Fruit fly (Drosophila melanogaster) whole organism, embryonic: Measurements from ENCODE around the gene Idgf3.

Source experiments
- CG10209 ChIP-seq: fragments of 200-800 bp; sonication (Bioruptor generic); optimal IDR thresholded peaks from 3 replicates; lab custom pipeline; 2017; ENCODE audit warnings: missing biosample characterization, mild to moderate bottlenecking, missing genetic modification characterization, missing genetic modification reagents
- CG10274 ChIP-seq: fragments of 200-800 bp; sonication (Bioruptor generic); optimal IDR thresholded peaks from 3 replicates; lab custom pipeline; 2017; ENCODE audit warnings: missing biosample characterization, mild to moderate bottlenecking, missing genetic modification characterization
- CG10321 ChIP-seq: fragments of 200-800 bp; sonication (Bioruptor generic); IDR thresholded peaks from 2 replicates; pipeline ENCODE4 v1.3.6; 2022; ENCODE audit warnings: missing biosample characterization, missing genetic modification characterization
- CG10654 ChIP-seq: fragments of 200-800 bp; sonication (Bioruptor generic); optimal IDR thresholded peaks from 2 replicates; lab custom pipeline; 2016; ENCODE audit warnings: missing biosample characterization, missing genetic modification characterization
- CG12219 ChIP-seq: fragments of 200-800 bp; sonication (Bioruptor generic); optimal IDR thresholded peaks from 3 replicates; lab custom pipeline; 2018; ENCODE audit warnings: missing biosample characterization, mild to moderate bottlenecking, missing genetic modification characterization
- CG17361 ChIP-seq: fragments of 200-800 bp; sonication (Bioruptor generic); IDR thresholded peaks from 3 replicates; pipeline ENCODE4 v1.3.6; 2022; ENCODE audit warnings: missing biosample characterization, missing genetic modification characterization
- CG17912 ChIP-seq: fragments of 200-800 bp; sonication (Bioruptor generic); optimal IDR thresholded peaks from 2 replicates; lab custom pipeline; 2018; ENCODE audit warnings: missing biosample characterization, mild to moderate bottlenecking, missing genetic modification characterization
- CG18619 ChIP-seq: fragments of 200-800 bp; sonication (Bioruptor generic); optimal IDR thresholded peaks from 3 replicates; lab custom pipeline; 2017; ENCODE audit warnings: missing biosample characterization, mild to moderate bottlenecking, missing genetic modification characterization
- CG2712 ChIP-seq: fragments of 200-800 bp; optimal IDR thresholded peaks from 3 replicates; lab custom pipeline; 2019; ENCODE audit warnings: missing biosample characterization, mild to moderate bottlenecking, missing genetic modification characterization, moderate library complexity
- CG2889 ChIP-seq: fragments of 200-800 bp; sonication (Bioruptor generic); IDR thresholded peaks from 3 replicates; pipeline ENCODE4 v1.3.6; 2022; ENCODE audit warnings: missing biosample characterization, missing genetic modification characterization
- CG32532 ChIP-seq: fragments of 200-800 bp; sonication (Bioruptor generic); IDR thresholded peaks from 2 replicates; pipeline ENCODE4 v1.3.6; 2022; ENCODE audit warnings: missing biosample characterization, missing genetic modification characterization
- CG3281 ChIP-seq: fragments of 200-800 bp; sonication (Bioruptor generic); optimal IDR thresholded peaks from 3 replicates; lab custom pipeline; 2017; ENCODE audit warnings: missing biosample characterization, mild to moderate bottlenecking, missing genetic modification characterization
- CG3847 ChIP-seq: fragments of 200-800 bp; sonication (Bioruptor generic); IDR thresholded peaks from 2 replicates; pipeline ENCODE4 v1.3.6; 2022; ENCODE audit warnings: missing biosample characterization, missing genetic modification characterization
- CG4282 ChIP-seq: fragments of 200-800 bp; sonication (Bioruptor generic); optimal IDR thresholded peaks from 2 replicates; lab custom pipeline; 2016; ENCODE audit warnings: missing biosample characterization, missing genetic modification characterization
- CG4360 ChIP-seq: fragments of 200-800 bp; sonication (Bioruptor generic); IDR thresholded peaks from 2 replicates; pipeline ENCODE4 v1.3.6; 2022; ENCODE audit warnings: missing biosample characterization, missing genetic modification characterization
- CG4730 ChIP-seq: fragments of 200-800 bp; sonication (Bioruptor generic); IDR thresholded peaks from 2 replicates; pipeline ENCODE4 v1.3.6; 2022; ENCODE audit warnings: missing biosample characterization, missing genetic modification characterization
- CG5245 ChIP-seq: fragments of 200-800 bp; sonication (Bioruptor generic); optimal IDR thresholded peaks from 3 replicates; lab custom pipeline; 2016; ENCODE audit warnings: missing biosample characterization, missing genetic modification characterization
- CG6854 ChIP-seq: fragments of 200-800 bp; sonication (Bioruptor generic); optimal IDR thresholded peaks from 3 replicates; lab custom pipeline; 2017; ENCODE audit warnings: missing biosample characterization, mild to moderate bottlenecking, missing genetic modification characterization
- CG7357 ChIP-seq: fragments of 200-800 bp; sonication (Bioruptor generic); IDR thresholded peaks from 3 replicates; pipeline ENCODE4 v1.3.6; 2022; ENCODE audit warnings: missing biosample characterization, missing genetic modification characterization
- CG7963 ChIP-seq: fragments of 200-800 bp; sonication (Bioruptor generic); IDR thresholded peaks from 3 replicates; pipeline ENCODE4 v1.3.6; 2022; ENCODE audit warnings: missing biosample characterization, missing genetic modification characterization; ENCODE audit not compliant: partially characterized antibody
- Dip2 ChIP-seq: fragments of 200-800 bp; sonication (Bioruptor generic); IDR thresholded peaks from 2 replicates; pipeline ENCODE4 v1.3.6; 2022; ENCODE audit warnings: missing biosample characterization, missing genetic modification characterization
- Doc3 ChIP-seq: fragments of 200-800 bp; sonication (Bioruptor generic); IDR thresholded peaks from 3 replicates; pipeline ENCODE4 v1.3.6; 2022; ENCODE audit warnings: missing biosample characterization, missing genetic modification characterization; ENCODE audit not compliant: partially characterized antibody
- Hr39 ChIP-seq: fragments of >200 bp; optimal IDR thresholded peaks from 2 replicates; lab custom pipeline; 2017
- Jarid2 ChIP-seq: fragments of 200-800 bp; sonication (Bioruptor generic); optimal IDR thresholded peaks from 3 replicates; lab custom pipeline; 2017; ENCODE audit warnings: mild to moderate bottlenecking, missing biosample characterization, missing genetic modification reagents, missing genetic modification characterization
- Kr ChIP-seq: fragments of 200-800 bp; sonication (Bioruptor generic); optimal IDR thresholded peaks from 2 replicates; lab custom pipeline; 2017; ENCODE audit warnings: missing biosample characterization, mild to moderate bottlenecking, missing genetic modification characterization
- Lpt ChIP-seq: fragments of >200 bp; optimal IDR thresholded peaks from 2 replicates; lab custom pipeline; 2018; ENCODE audit warnings: missing biosample characterization, missing genetic modification characterization
- Oli ChIP-seq: fragments of 200-800 bp; sonication (Bioruptor generic); optimal IDR thresholded peaks from 2 replicates; lab custom pipeline; 2018; ENCODE audit warnings: missing biosample characterization, mild to moderate bottlenecking, missing genetic modification characterization, moderate library complexity
- Side ChIP-seq: fragments of 200-800 bp; sonication (Bioruptor generic); optimal IDR thresholded peaks from 2 replicates; lab custom pipeline; 2016; ENCODE audit warnings: missing biosample characterization, missing genetic modification characterization
- Six4 ChIP-seq: fragments of 200-800 bp; sonication (Bioruptor generic); optimal IDR thresholded peaks from 2 replicates; lab custom pipeline; 2016; ENCODE audit warnings: missing biosample characterization, missing genetic modification characterization
- Sox102F ChIP-seq: fragments of 200-800 bp; sonication (Bioruptor generic); optimal IDR thresholded peaks from 2 replicates; lab custom pipeline; 2018; ENCODE audit warnings: missing biosample characterization, mild to moderate bottlenecking, missing genetic modification characterization, moderate library complexity
- Sry-δ ChIP-seq: fragments of 200-800 bp; sonication (Bioruptor generic); optimal IDR thresholded peaks from 2 replicates; lab custom pipeline; 2016; ENCODE audit warnings: missing biosample characterization, missing genetic modification characterization
- amos ChIP-seq: fragments of 200-800 bp; sonication (Bioruptor generic); IDR thresholded peaks from 2 replicates; pipeline ENCODE4 v1.3.6; 2022; ENCODE audit warnings: missing biosample characterization, missing genetic modification characterization; ENCODE audit not compliant: partially characterized antibody
- ash1 ChIP-seq: fragments of 200-800 bp; sonication (Bioruptor generic); optimal IDR thresholded peaks from 2 replicates; lab custom pipeline; 2018; ENCODE audit warnings: missing biosample characterization, mild to moderate bottlenecking, missing genetic modification characterization
- ato ChIP-seq: fragments of 200-800 bp; sonication (Bioruptor generic); IDR thresholded peaks from 2 replicates; pipeline ENCODE4 v1.3.6; 2022; ENCODE audit warnings: missing biosample characterization, missing genetic modification characterization; ENCODE audit not compliant: partially characterized antibody
- az2 ChIP-seq: fragments of 200-800 bp; sonication (Bioruptor generic); optimal IDR thresholded peaks from 3 replicates; lab custom pipeline; 2016; ENCODE audit warnings: missing biosample characterization, missing genetic modification characterization
- caup ChIP-seq: fragments of 200-800 bp; sonication (Bioruptor generic); optimal IDR thresholded peaks from 3 replicates; lab custom pipeline; 2017; ENCODE audit warnings: missing biosample characterization, mild to moderate bottlenecking, missing genetic modification characterization, moderate library complexity; ENCODE audit not compliant: severe bottlenecking
- crc ChIP-seq: fragments of 200-800 bp; sonication (Bioruptor generic); optimal IDR thresholded peaks from 2 replicates; lab custom pipeline; 2016; ENCODE audit warnings: missing biosample characterization, missing genetic modification characterization
- croc ChIP-seq: fragments of 200-800 bp; sonication (Bioruptor generic); conservative IDR thresholded peaks from 3 replicates; pipeline ENCODE4 v1.3.6; 2022; ENCODE audit warnings: missing biosample characterization, missing genetic modification characterization
- ftz-f1 ChIP-seq: fragments of 200-800 bp; sonication (Bioruptor generic); optimal IDR thresholded peaks from 2 replicates; lab custom pipeline; 2016; ENCODE audit warnings: missing biosample characterization, missing genetic modification characterization
- klu ChIP-seq: fragments of 200-800 bp; sonication (Bioruptor generic); IDR thresholded peaks from 2 replicates; pipeline ENCODE4 v1.3.6; 2022; ENCODE audit warnings: missing biosample characterization, missing genetic modification characterization
- lab ChIP-seq: fragments of 200-800 bp; sonication (Bioruptor generic); optimal IDR thresholded peaks from 3 replicates; lab custom pipeline; 2017; ENCODE audit warnings: missing biosample characterization, missing genetic modification characterization, mild to moderate bottlenecking, moderate library complexity, missing genetic modification reagents
- lov ChIP-seq, 2 experiments: fragments of 200-800 bp in 1 of 2; fragments of >200 bp in 1 of 2; sonication (Bioruptor generic) in 1 of 2; IDR thresholded peaks in 1 of 2; optimal IDR thresholded peaks in 1 of 2; 2 replicates in 1 of 2; 3 replicates in 1 of 2; pipeline versions ENCODE4 v1.3.6 to Lab custom; 2017 to 2022; ENCODE audit warnings: missing biosample characterization in 1 of 2, missing genetic modification characterization in 1 of 2
- nmo ChIP-seq: fragments of 200-800 bp; sonication (Bioruptor generic); optimal IDR thresholded peaks from 2 replicates; lab custom pipeline; 2018; ENCODE audit warnings: missing biosample characterization, mild to moderate bottlenecking, missing genetic modification characterization, moderate library complexity
- ranshi ChIP-seq: fragments of 200-800 bp; sonication (Bioruptor generic); IDR thresholded peaks from 2 replicates; pipeline ENCODE4 v1.3.6; 2022; ENCODE audit warnings: missing biosample characterization, missing genetic modification characterization
- ssp ChIP-seq: fragments of 200-800 bp; sonication (Bioruptor generic); IDR thresholded peaks from 2 replicates; pipeline ENCODE4 v1.3.6; 2022; ENCODE audit warnings: missing biosample characterization, missing genetic modification characterization
- stwl ChIP-seq: fragments of 200-800 bp; sonication (Bioruptor generic); optimal IDR thresholded peaks from 3 replicates; lab custom pipeline; 2018; ENCODE audit warnings: missing biosample characterization, mild to moderate bottlenecking, missing genetic modification characterization, moderate library complexity
- ttk ChIP-seq: fragments of 200-800 bp; sonication (Bioruptor generic); IDR thresholded peaks from 2 replicates; pipeline ENCODE4 v2.1.2; 2022; ENCODE audit warnings: missing biosample characterization, missing genetic modification characterization
- tup ChIP-seq: fragments of 200-800 bp; sonication (Bioruptor generic); optimal IDR thresholded peaks from 2 replicates; lab custom pipeline; 2016; ENCODE audit warnings: missing biosample characterization, mild to moderate bottlenecking, missing genetic modification characterization, moderate library complexity
- yki ChIP-seq: fragments of >200 bp; optimal IDR thresholded peaks from 3 replicates; lab custom pipeline; 2018
- zf30C ChIP-seq: fragments of 200-800 bp; sonication (Bioruptor generic); optimal IDR thresholded peaks from 3 replicates; lab custom pipeline; 2018; ENCODE audit warnings: missing biosample characterization, mild to moderate bottlenecking, missing genetic modification characterization
- zfh1 ChIP-seq: fragments of 200-800 bp; sonication (Bioruptor generic); IDR thresholded peaks from 3 replicates; pipeline ENCODE4 v1.3.6; 2022; ENCODE audit warnings: missing biosample characterization, missing genetic modification characterization

Idgf3 gene

dm6 chr2L:16500469-16500868 is 49.8 kb downstream of the Idgf3 start (continued):
- TF ChIP-seq amos (GFP tag; lab: Robert Waterston, UW) (no peak), yki (lab: Kevin White, UChicago) (no peak), ttk (GFP tag; lab: Robert Waterston, UW) (peak; percentile 93), Six4 (peak; percentile 81), lab (GFP tag; lab: Kevin White, UChicago) (peak; percentile 89), klu (GFP tag; lab: Robert Waterston, UW) (peak; percentile 77), CG10209 (GFP tag; lab: Kevin White, UChicago) (peak; percentile 90), CG10321 (GFP tag; lab: Robert Waterston, UW) (peak; percentile 39; the same call in 1 of the 2 replicates), CG12219 (peak; percentile 92), zfh1 (GFP tag; lab: Robert Waterston, UW) (peak; percentile 96), ato (GFP tag; lab: Robert Waterston, UW) (no peak), CG4282 (GFP tag; lab: Kevin White, UChicago) (peak; percentile 37), tup (GFP tag; lab: Kevin White, UChicago) (peak; percentile 87), CG10654 (GFP tag; lab: Kevin White, UChicago) (peak; percentile 82), Jarid2 (peak; percentile 44), Lpt (GFP tag; lab: Kevin White, UChicago) (no peak), CG32532 (GFP tag; lab: Robert Waterston, UW) (peak; percentile 92), ash1 (peak; percentile 53), Sry-δ (GFP tag; lab: Kevin White, UChicago) (peak; percentile 45), Doc3 (GFP tag; lab: Robert Waterston, UW) (no peak), CG3281 (GFP tag; lab: Kevin White, UChicago) (peak; percentile 78), CG7963 (no peak), az2 (peak; percentile 93), crc (peak; percentile 28), Kr (peak; percentile 41), CG6854 (GFP tag; lab: Kevin White, UChicago) (peak; percentile 59), croc (GFP tag; lab: Robert Waterston, UW) (peak; percentile 90), ssp (GFP tag; lab: Robert Waterston, UW) (peak; percentile 83), caup (GFP tag; lab: Kevin White, UChicago) (peak; percentile 83), CG4730 (GFP tag; lab: Robert Waterston, UW) (peak; percentile 88), CG10274 (GFP tag; lab: Kevin White, UChicago) (peak; percentile 39), CG2889 (GFP tag; lab: Robert Waterston, UW) (peak; percentile 87), CG18619 (GFP tag; lab: Kevin White, UChicago) (peak; percentile 87), CG2712 (tag; lab: Kevin White, UChicago) (peak; percentile 89), Hr39 (no peak), CG4360 (GFP tag; lab: Robert Waterston, UW) (peak; percentile 69), ranshi (peak; percentile 93), CG17361 (GFP tag; lab: Robert Waterston, UW) (peak; percentile 80), CG17912 (peak; percentile 73), Oli (tag; lab: Kevin White, UChicago) (peak; percentile 92), CG5245 (GFP tag; lab: Kevin White, UChicago) (peak; percentile 89), CG3847 (peak; percentile 86), zf30C (no peak), ftz-f1 (GFP tag; lab: Kevin White, UChicago) (no peak), stwl (tag; lab: Kevin White, UChicago) (peak; percentile 27), nmo (GFP tag; lab: Kevin White, UChicago) (peak; percentile 90), Sox102F (GFP tag; lab: Kevin White, UChicago) (peak; percentile 94), lov (optimal IDR thresholded peaks at IDR 0.05; lab: Kevin White, UChicago) (no peak), lov (GFP tag; IDR thresholded peaks at IDR 0.05; lab: Robert Waterston, UW) (peak; percentile 92), Dip2 (no peak), CG7357 (GFP tag; lab: Robert Waterston, UW) (peak; percentile 86), Side (GFP tag; lab: Kevin White, UChicago) (peak; percentile 92)
